Worm (Caenorhabditis elegans) whole organism, L1 larva: ENCODE results near the gene sax-7.
A peak's percentile ranks its signal among the peaks of the same experiment; 100 is the strongest.

Experiments
- C04F5.9 ChIP-seq: sonication (generic microtip); optimal IDR thresholded peaks from 2 replicates; lab custom pipeline; 2016; ENCODE audit warnings: missing genetic modification characterization, missing compliant biosample characterization
- C16A3.4 ChIP-seq: fragments of 150-350 bp; optimal IDR thresholded peaks from 2 replicates; lab custom pipeline; 2014; ENCODE audit warnings: missing biosample characterization, missing genetic modification characterization
- alr-1 ChIP-seq: fragments of 200-800 bp; sonication (Bioruptor generic); optimal IDR thresholded peaks from 2 replicates; lab custom pipeline; 2018; ENCODE audit warnings: borderline replicate concordance, mild to moderate bottlenecking, missing genetic modification characterization, missing compliant biosample characterization
- blmp-1 ChIP-seq: fragments of 150-350 bp; optimal IDR thresholded peaks from 2 replicates; lab custom pipeline; 2014; ENCODE audit warnings: missing biosample characterization, missing genetic modification characterization
- ceh-8 ChIP-seq: fragments of 200-800 bp; sonication (Bioruptor generic); optimal IDR thresholded peaks from 2 replicates; lab custom pipeline; 2018; ENCODE audit warnings: mild to moderate bottlenecking, missing genetic modification characterization, moderate library complexity, missing compliant biosample characterization
- ceh-88 ChIP-seq: fragments of 200-800 bp; sonication (Bioruptor generic); IDR thresholded peaks from 2 replicates; pipeline ENCODE4 v1.3.6; 2022; ENCODE audit warnings: missing genetic modification characterization, missing compliant biosample characterization
- ceh-90 ChIP-seq: sonication (generic microtip); optimal IDR thresholded peaks from 2 replicates; lab custom pipeline; 2016; ENCODE audit warnings: missing genetic modification characterization, missing compliant biosample characterization
- ces-1 ChIP-seq: fragments of 150-350 bp; optimal IDR thresholded peaks from 2 replicates; lab custom pipeline; 2014; ENCODE audit warnings: missing biosample characterization, missing genetic modification reagents, missing genetic modification characterization
- dpl-1 ChIP-seq, 3 experiments: fragments of 150-350 bp in 2 of 3; sonication (generic microtip) in 1 of 3; optimal IDR thresholded peaks; 2 replicates each; lab custom pipeline; 2014 to 2017; ENCODE audit warnings: missing biosample characterization in 3 of 3, missing genetic modification characterization in 3 of 3, missing genetic modification reagents in 3 of 3
- efl-1 ChIP-seq, 4 experiments: fragments of 150-350 bp; optimal IDR thresholded peaks in 3 of 4; peaks in 1 of 4; 1 replicate in 1 of 4; 2 replicates in 3 of 4; lab custom pipeline; 2014; ENCODE audit warnings: missing biosample characterization in 2 of 4, missing genetic modification characterization in 2 of 4, missing genetic modification reagents in 2 of 4
- egl-27 ChIP-seq, 2 experiments: fragments of 150-350 bp in 1 of 2; sonication (generic microtip); optimal IDR thresholded peaks; 3 replicates each; lab custom pipeline; 2017 to 2018; ENCODE audit warnings: missing biosample characterization in 2 of 2, missing genetic modification characterization in 2 of 2, missing genetic modification reagents in 2 of 2
- elt-3 ChIP-seq, 6 experiments: fragments of 150-350 bp in 1 of 6; sonication (generic microtip); optimal IDR thresholded peaks; 2 replicates each; lab custom pipeline; 2017 to 2018; ENCODE audit warnings: missing biosample characterization in 6 of 6, missing genetic modification characterization in 6 of 6, inconsistent platforms in 1 of 6
- ets-5 ChIP-seq: fragments of 200-800 bp; sonication (Bioruptor generic); IDR thresholded peaks from 2 replicates; pipeline ENCODE4 v1.3.6; 2022; ENCODE audit warnings: missing genetic modification characterization, missing compliant biosample characterization
- fkh-8 ChIP-seq: sonication (generic microtip); optimal IDR thresholded peaks from 2 replicates; lab custom pipeline; 2016; ENCODE audit warnings: mild to moderate bottlenecking, missing genetic modification characterization, missing compliant biosample characterization
- grh-1 ChIP-seq: fragments of 200-800 bp; sonication (Bioruptor generic); IDR thresholded peaks from 2 replicates; pipeline ENCODE4 v1.3.6; 2022; ENCODE audit warnings: missing genetic modification reagents, missing genetic modification characterization, missing compliant biosample characterization
- hlh-17 ChIP-seq: fragments of 200-800 bp; sonication (Bioruptor generic); optimal IDR thresholded peaks from 2 replicates; lab custom pipeline; 2018; ENCODE audit warnings: missing genetic modification characterization, mild to moderate bottlenecking, missing compliant biosample characterization, moderate library complexity, borderline replicate concordance
- hlh-4 ChIP-seq: sonication (generic microtip); optimal IDR thresholded peaks from 2 replicates; lab custom pipeline; 2016; ENCODE audit warnings: mild to moderate bottlenecking, missing genetic modification characterization, missing compliant biosample characterization
- irx-1 ChIP-seq: sonication (generic microtip); optimal IDR thresholded peaks from 2 replicates; lab custom pipeline; 2016; ENCODE audit warnings: missing genetic modification characterization, missing compliant biosample characterization
- lin-13 ChIP-seq: fragments of 150-350 bp; optimal IDR thresholded peaks from 2 replicates; lab custom pipeline; 2014; ENCODE audit warnings: missing biosample characterization, missing genetic modification reagents, missing genetic modification characterization
- lin-14 ChIP-seq: fragments of 200-800 bp; sonication (Bioruptor generic); optimal IDR thresholded peaks from 2 replicates; lab custom pipeline; 2018; ENCODE audit warnings: mild to moderate bottlenecking, missing genetic modification characterization, moderate library complexity, missing compliant biosample characterization
- lin-15B ChIP-seq: fragments of 150-350 bp; sonication (generic microtip); optimal IDR thresholded peaks from 3 replicates; lab custom pipeline; 2014; ENCODE audit warnings: missing biosample characterization, missing genetic modification characterization
- lin-35 ChIP-seq, 2 experiments: fragments of 150-350 bp; optimal IDR thresholded peaks; 2 replicates each; lab custom pipeline; 2014; ENCODE audit warnings: missing biosample characterization in 2 of 2, missing genetic modification characterization in 2 of 2, missing genetic modification reagents in 2 of 2
- lir-3 ChIP-seq: sonication (generic microtip); optimal IDR thresholded peaks from 2 replicates; lab custom pipeline; 2016; ENCODE audit warnings: mild to moderate bottlenecking, missing genetic modification characterization, moderate library complexity, missing compliant biosample characterization; ENCODE audit not compliant: poor library complexity
- lsy-2 ChIP-seq, 2 experiments: fragments of 150-350 bp; optimal IDR thresholded peaks; 2 replicates each; lab custom pipeline; 2014; ENCODE audit warnings: missing biosample characterization in 2 of 2, missing genetic modification characterization in 2 of 2
- mdl-1 ChIP-seq, 2 experiments: fragments of 150-350 bp; optimal IDR thresholded peaks; 2 replicates each; lab custom pipeline; 2014 to 2017; ENCODE audit warnings: missing biosample characterization in 2 of 2, missing genetic modification characterization in 2 of 2, inconsistent platforms in 1 of 2
- mep-1 ChIP-seq: fragments of 150-350 bp; optimal IDR thresholded peaks from 2 replicates; lab custom pipeline; 2014; ENCODE audit warnings: missing biosample characterization, missing genetic modification characterization
- nhr-19 ChIP-seq: fragments of 200-800 bp; sonication (Bioruptor generic); conservative IDR thresholded peaks from 2 replicates; pipeline ENCODE4 v1.3.6; 2022; ENCODE audit warnings: missing genetic modification characterization, missing compliant biosample characterization
- nhr-20 ChIP-seq: sonication (generic microtip); optimal IDR thresholded peaks from 2 replicates; lab custom pipeline; 2016; ENCODE audit warnings: mild to moderate bottlenecking, missing genetic modification characterization, missing compliant biosample characterization
- nhr-28 ChIP-seq: fragments of 150-350 bp; optimal IDR thresholded peaks from 2 replicates; lab custom pipeline; 2014; ENCODE audit warnings: missing biosample characterization, missing genetic modification characterization
- nhr-71 ChIP-seq: sonication (generic microtip); optimal IDR thresholded peaks from 2 replicates; lab custom pipeline; 2016; ENCODE audit warnings: mild to moderate bottlenecking, missing genetic modification characterization, moderate library complexity, missing compliant biosample characterization
- nhr-76 ChIP-seq: sonication (generic microtip); optimal IDR thresholded peaks from 2 replicates; lab custom pipeline; 2017; ENCODE audit warnings: missing biosample characterization, missing genetic modification characterization
- nhr-77 ChIP-seq: fragments of 150-350 bp; optimal IDR thresholded peaks from 2 replicates; lab custom pipeline; 2014; ENCODE audit warnings: missing biosample characterization, missing genetic modification characterization
- nhr-85 ChIP-seq: sonication (generic microtip); peaks from one replicate; lab custom pipeline; 2016; ENCODE audit warnings: missing genetic modification characterization, inconsistent platforms, missing compliant biosample characterization
- nhr-90 ChIP-seq: sonication (generic microtip); optimal IDR thresholded peaks from 2 replicates; lab custom pipeline; 2016; ENCODE audit warnings: mild to moderate bottlenecking, missing genetic modification characterization, missing compliant biosample characterization; ENCODE audit not compliant: poor library complexity
- pag-3 ChIP-seq: sonication (generic microtip); optimal IDR thresholded peaks from 2 replicates; lab custom pipeline; 2017; ENCODE audit warnings: missing genetic modification characterization, mild to moderate bottlenecking, missing compliant biosample characterization, antibody characterized with exemption, borderline replicate concordance; ENCODE audit not compliant: insufficient read depth
- skn-1 ChIP-seq: fragments of 150-350 bp; optimal IDR thresholded peaks from 2 replicates; lab custom pipeline; 2014; ENCODE audit warnings: missing biosample characterization, missing genetic modification characterization
- snu-23 ChIP-seq: sonication (generic microtip); optimal IDR thresholded peaks from 2 replicates; lab custom pipeline; 2016; ENCODE audit warnings: missing genetic modification characterization, missing compliant biosample characterization
- swsn-7 ChIP-seq: sonication (generic microtip); optimal IDR thresholded peaks from 2 replicates; lab custom pipeline; 2016; ENCODE audit warnings: missing genetic modification characterization, missing compliant biosample characterization
- tbx-2 ChIP-seq: sonication (generic microtip); optimal IDR thresholded peaks from 2 replicates; lab custom pipeline; 2016; ENCODE audit warnings: missing genetic modification characterization, missing compliant biosample characterization
- unc-130 ChIP-seq: fragments of 150-350 bp; optimal IDR thresholded peaks from 2 replicates; lab custom pipeline; 2017; ENCODE audit warnings: missing biosample characterization, missing genetic modification characterization, inconsistent platforms
- unc-30 ChIP-seq: sonication (generic microtip); optimal IDR thresholded peaks from 2 replicates; lab custom pipeline; 2017; ENCODE audit warnings: missing biosample characterization, missing genetic modification characterization
- unc-62 ChIP-seq: fragments of 150-350 bp; optimal IDR thresholded peaks from 2 replicates; lab custom pipeline; 2014; ENCODE audit warnings: missing biosample characterization, missing genetic modification reagents, missing genetic modification characterization
- zag-1 ChIP-seq: fragments of 150-350 bp; optimal IDR thresholded peaks from 2 replicates; lab custom pipeline; 2014; ENCODE audit warnings: missing biosample characterization, missing genetic modification characterization
- zip-4 ChIP-seq: fragments of 200-800 bp; sonication (Bioruptor generic); optimal IDR thresholded peaks from 2 replicates; lab custom pipeline; 2018; ENCODE audit warnings: mild to moderate bottlenecking, missing genetic modification characterization, moderate library complexity, missing compliant biosample characterization

The sax-7 gene

ce11 chrIV:8040610-8041317 is 21.7 kb upstream of the sax-7 start (continued):
- TF ChIP-seq skn-1 (tag; lab: Kevin White, UChicago) (no peak), ceh-90 (no peak), lin-35 (GFP tag; optimal IDR thresholded peaks at IDR 0.05; lab: Kevin White, UChicago) (no peak), egl-27 (tag; optimal IDR thresholded peaks at IDR 0.05; lab: Kevin White, UChicago) (no peak), nhr-90 (tag; lab: Kevin White, UChicago) (no peak), swsn-7 (peak; percentile 37), blmp-1 (no peak), nhr-76 (tag; lab: Kevin White, UChicago) (no peak), unc-30 (tag; lab: Kevin White, UChicago) (no peak), ces-1 (GFP tag; lab: Kevin White, UChicago) (no peak), zip-4 (GFP tag; lab: Kevin White, UChicago) (no peak), nhr-19 (GFP tag; lab: Robert Waterston, UW) (no peak), irx-1 (peak; percentile 73), unc-130 (tag; lab: Kevin White, UChicago) (no peak), fkh-8 (tag; lab: Kevin White, UChicago) (no peak), ceh-8 (GFP tag; lab: Kevin White, UChicago) (no peak), nhr-77 (no peak)

ce11 chrIV:8042005-8042404 is 20.5 kb upstream of the sax-7 start:
- TF ChIP-seq C04F5.9 (tag; lab: Kevin White, UChicago), result no peak
- TF ChIP-seq fkh-8 (tag; lab: Kevin White, UChicago), result no peak
- TF ChIP-seq nhr-77, result peak; percentile 26
- no peak for TF ChIP-seq dpl-1 (GFP tag; optimal IDR thresholded peaks at IDR 0.05; lab: Kevin White, UChicago)
- TF ChIP-seq alr-1 (tag; lab: Kevin White, UChicago), result no peak
- TF ChIP-seq ceh-88 (GFP tag; lab: Robert Waterston, UW), result no peak
- TF ChIP-seq lin-13 (GFP tag; lab: Kevin White, UChicago), result no peak
- TF ChIP-seq irx-1, result no peak
- TF ChIP-seq elt-3 (tag; optimal IDR thresholded peaks at IDR 0.05; lab: Kevin White, UChicago), result peak in 2 of 6 experiments; percentile 33 to 64
- peak; percentile 91 for TF ChIP-seq nhr-85 (tag; lab: Kevin White, UChicago)
- TF ChIP-seq lin-15B (tag; lab: Kevin White, UChicago), result no peak
- TF ChIP-seq lir-3 (tag; lab: Kevin White, UChicago), result no peak
- TF ChIP-seq mdl-1 (tag; optimal IDR thresholded peaks at IDR 0.05; lab: Kevin White, UChicago), result peak in 1 of 2 experiments; percentile 7
- TF ChIP-seq snu-23 (GFP tag; lab: Kevin White, UChicago), result peak; percentile 59
- no peak for TF ChIP-seq unc-62 (GFP tag; lab: Kevin White, UChicago)
- no peak for TF ChIP-seq unc-130 (tag; lab: Kevin White, UChicago)
- peak; percentile 83 for TF ChIP-seq grh-1
- TF ChIP-seq lsy-2 (tag; optimal IDR thresholded peaks at IDR 0.05; lab: Kevin White, UChicago), result peak in 1 of 2 experiments; percentile 1
- no peak for TF ChIP-seq tbx-2 (tag; lab: Kevin White, UChicago)
- peak; percentile 82 for TF ChIP-seq blmp-1
- TF ChIP-seq ets-5, result no peak
- no peak for TF ChIP-seq zip-4 (GFP tag; lab: Kevin White, UChicago)
- TF ChIP-seq nhr-71 (tag; lab: Kevin White, UChicago), result peak; percentile 42
- peak in 1 of 2 experiments; percentile 29 for TF ChIP-seq lin-35 (GFP tag; optimal IDR thresholded peaks at IDR 0.05; lab: Kevin White, UChicago)
- peak; percentile 23; the same call in 1 of the 2 replicates for TF ChIP-seq nhr-19 (GFP tag; lab: Robert Waterston, UW)
- TF ChIP-seq pag-3 (tag; lab: Kevin White, UChicago), result no peak
- TF ChIP-seq nhr-28, result no peak
- TF ChIP-seq C16A3.4 (tag; lab: Kevin White, UChicago), result no peak
- no peak for TF ChIP-seq hlh-4 (tag; lab: Kevin White, UChicago)
- peak; percentile 79 for TF ChIP-seq lin-14
- no peak for TF ChIP-seq efl-1 (optimal IDR thresholded peaks at IDR 0.05; lab: Kevin White, UChicago)
- peak in 1 of 2 experiments; percentile 43 for TF ChIP-seq efl-1 (GFP tag; optimal IDR thresholded peaks at IDR 0.05 in 1 of 2; lab: Kevin White, UChicago)
- TF ChIP-seq nhr-20 (tag; lab: Kevin White, UChicago), result peak; percentile 65
- TF ChIP-seq hlh-17 (GFP tag; lab: Kevin White, UChicago), result no peak
- TF ChIP-seq mep-1 (tag; lab: Kevin White, UChicago), result peak; percentile 40
- no peak for TF ChIP-seq zag-1 (tag; lab: Kevin White, UChicago)
- TF ChIP-seq, all 84 proteins: peak for 15
